Fruit fly (Drosophila melanogaster): ENCODE data around the gene Tfb4.

- TF ChIP-seq CG8478 (optimal IDR thresholded peaks at IDR 0.05), result no peak
- no peak for TF ChIP-seq psq (optimal IDR thresholded peaks at IDR 0.05)
- no peak for TF ChIP-seq EcR (GFP tag; optimal IDR thresholded peaks at IDR 0.05)
- no peak for TF ChIP-seq usp (GFP tag; optimal IDR thresholded peaks at IDR 0.05)
Observed at dm6 chr2L:1166326-1166725, 15.8 kb upstream of the Tfb4 start, which contains the start of gene CG14341.
